Worm (Caenorhabditis elegans): ENCODE measurements around the gene R05G9R.1.

Gene R05G9R.1

DNA sequence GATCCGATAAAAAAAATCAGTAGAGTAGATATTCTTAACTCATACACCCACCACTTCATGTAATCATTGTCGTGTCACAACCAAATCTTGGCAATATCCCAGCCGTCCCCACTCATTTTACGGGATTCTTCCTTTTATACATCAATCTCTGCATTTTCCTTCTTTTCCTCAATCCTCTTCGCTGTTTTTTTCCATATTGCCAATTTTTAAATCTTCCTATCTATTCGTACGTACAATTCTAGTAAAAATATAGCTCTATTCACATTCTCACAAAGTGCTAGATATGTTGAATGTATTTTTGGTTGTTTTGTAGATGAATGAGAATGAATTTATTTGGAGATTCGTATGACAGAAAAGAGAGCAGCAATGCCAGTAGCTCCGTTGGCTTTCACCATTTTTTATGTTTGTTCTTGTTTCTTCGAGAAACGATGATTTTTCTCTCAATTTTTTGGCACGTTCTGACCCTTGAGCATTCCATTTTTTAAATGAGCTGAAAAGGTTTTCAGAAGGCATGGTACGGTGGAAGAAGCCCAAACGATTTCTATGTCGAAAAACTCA, 38.6 kb downstream of the R05G9R.1 start, which contains the start of gene T28D9.16:
Gene T28D9.16, plus strand, starts transcription at position 508 of the 558 bp plus-strand sequence.
- no peak for TF ChIP-seq nhr-25 (tag; optimal IDR thresholded peaks at IDR 0.05)
- TF ChIP-seq hmg-11 (tag; optimal IDR thresholded peaks at IDR 0.05), result no peak
- no peak for TF ChIP-seq nhr-28 (tag; optimal IDR thresholded peaks at IDR 0.05)
- no peak for TF ChIP-seq nhr-11 (tag; optimal IDR thresholded peaks at IDR 0.05)
- TF ChIP-seq ceh-9 (tag; optimal IDR thresholded peaks at IDR 0.05), result no peak
- TF ChIP-seq skn-1 (tag; optimal IDR thresholded peaks at IDR 0.05), result no peak
- TF ChIP-seq fos-1 (tag; optimal IDR thresholded peaks at IDR 0.05), result no peak
- TF ChIP-seq egl-27 (tag; optimal IDR thresholded peaks at IDR 0.05), result no peak
- no peak for TF ChIP-seq ZK546.5 (tag; optimal IDR thresholded peaks at IDR 0.05)
- no peak for TF ChIP-seq tbx-2 (tag; optimal IDR thresholded peaks at IDR 0.05)
- no peak for TF ChIP-seq mml-1 (tag; optimal IDR thresholded peaks at IDR 0.05)
- no peak for TF ChIP-seq ztf-11 (tag; optimal IDR thresholded peaks at IDR 0.05)
- no peak for TF ChIP-seq jun-1 (tag; optimal IDR thresholded peaks at IDR 0.05)
- no peak for TF ChIP-seq lsy-12 (tag; optimal IDR thresholded peaks at IDR 0.05)
- TF ChIP-seq lin-15B (tag; optimal IDR thresholded peaks at IDR 0.05), result no peak

- TF ChIP-seq hmg-11 (tag; optimal IDR thresholded peaks at IDR 0.05), result no peak
These were observed 42.8 kb downstream of the R05G9R.1 start, which contains the start of gene dgk-5 for ce11 chrII:6470985-6471384. dgk-5 (minus strand) TSS chrII:6471085.

DNA sequence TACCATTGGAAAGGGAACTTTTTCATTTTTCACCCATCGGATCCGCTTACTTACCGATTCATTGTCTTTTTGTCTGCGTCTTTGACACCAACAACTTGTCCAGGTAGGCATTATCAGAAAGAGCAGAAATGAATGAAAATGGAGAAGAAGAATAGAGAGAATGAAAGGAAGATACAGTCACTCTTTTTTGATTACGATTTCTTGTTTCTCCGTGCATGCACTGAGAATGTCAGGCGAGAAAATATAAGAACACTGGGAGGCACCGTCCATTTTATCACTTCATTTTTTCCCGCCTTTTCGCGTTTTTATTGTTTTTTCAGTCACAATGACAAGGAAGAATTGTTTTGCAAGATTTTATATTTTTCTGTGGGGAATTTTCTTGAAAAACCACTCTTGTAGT, 44.5 kb downstream of the R05G9R.1 start:
- TF ChIP-seq elt-2 (tag; optimal IDR thresholded peaks at IDR 0.05) (peak; percentile 62), pqm-1 (tag; optimal IDR thresholded peaks at IDR 0.05) (peak; percentile 11), R02D3.7 (tag; optimal IDR thresholded peaks at IDR 0.05) (no peak)
